Fruit fly (Drosophila melanogaster): ENCODE data around the gene Fdx2.

Fdx2 gene

DNA sequence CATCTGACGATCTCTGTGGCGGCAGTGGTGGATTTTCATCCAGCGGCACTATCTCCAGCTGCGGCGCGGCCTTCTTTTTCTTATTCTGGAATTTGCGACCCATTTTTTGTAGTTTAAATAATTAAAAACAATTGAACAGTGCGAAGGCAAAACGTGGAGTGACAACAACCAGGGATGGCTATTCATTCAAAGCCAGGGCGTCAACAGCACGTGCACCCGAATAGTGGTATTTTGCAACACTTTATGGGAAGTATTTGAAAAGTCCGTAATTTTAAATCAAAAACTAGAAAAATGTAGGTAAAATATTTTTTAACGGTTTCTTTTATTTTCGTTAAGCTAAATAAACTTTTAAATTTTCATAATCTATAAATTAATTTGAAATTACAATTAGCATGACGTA, 9.7 kb upstream of the Fdx2 start, which contains the start of gene CG11583 (continued):
- no peak for TF ChIP-seq CG12219 (GFP tag; optimal IDR thresholded peaks at IDR 0.05)
- TF ChIP-seq toy (GFP tag; IDR thresholded peaks at IDR 0.05): no peak
- peak; percentile 64 for TF ChIP-seq Xbp1 (GFP tag; optimal IDR thresholded peaks at IDR 0.05)
- no peak for TF ChIP-seq D19A (tag; optimal IDR thresholded peaks at IDR 0.05)
- TF ChIP-seq CG9932 (GFP tag; IDR thresholded peaks at IDR 0.05): peak; percentile 61
- no peak for TF ChIP-seq CG7372 (GFP tag; IDR thresholded peaks at IDR 0.05)
- TF ChIP-seq scrt (GFP tag; optimal IDR thresholded peaks at IDR 0.05): no peak
- TF ChIP-seq HLHmδ (GFP tag; optimal IDR thresholded peaks at IDR 0.05): no peak
- TF ChIP-seq h (optimal IDR thresholded peaks at IDR 0.05): no peak
- TF ChIP-seq hb (GFP tag; IDR thresholded peaks at IDR 0.05; ENCODE audit: partially characterized antibody): no peak
- TF ChIP-seq gce (GFP tag; IDR thresholded peaks at IDR 0.05): no peak
- peak; percentile 28 for TF ChIP-seq CG15601 (tag; optimal IDR thresholded peaks at IDR 0.05)
- no peak for TF ChIP-seq Hmx (GFP tag; optimal IDR thresholded peaks at IDR 0.05)
- TF ChIP-seq CG12236 (GFP tag; optimal IDR thresholded peaks at IDR 0.05): no peak
- TF ChIP-seq Hand (GFP tag; optimal IDR thresholded peaks at IDR 0.05): no peak
- TF ChIP-seq Adf1 (GFP tag; IDR thresholded peaks at IDR 0.05): no peak
- no peak for TF ChIP-seq Camta (GFP tag; optimal IDR thresholded peaks at IDR 0.05)
- TF ChIP-seq CG14965 (GFP tag; optimal IDR thresholded peaks at IDR 0.05; ENCODE audit: borderline replicate concordance): no peak
- no peak for TF ChIP-seq CG6854 (GFP tag; optimal IDR thresholded peaks at IDR 0.05)
- no peak for TF ChIP-seq CG2199 (GFP tag; IDR thresholded peaks at IDR 0.05)
- TF ChIP-seq CG32532 (GFP tag; IDR thresholded peaks at IDR 0.05): peak; percentile 66
- peak; percentile 61 for TF ChIP-seq CG4617 (GFP tag; optimal IDR thresholded peaks at IDR 0.05; ENCODE audit: borderline replicate concordance)
- TF ChIP-seq Kr (GFP tag; optimal IDR thresholded peaks at IDR 0.05): no peak
- TF ChIP-seq run (tag; optimal IDR thresholded peaks at IDR 0.05): no peak
- peak; percentile 31 for TF ChIP-seq bcd (GFP tag; optimal IDR thresholded peaks at IDR 0.05)
- TF ChIP-seq CG30403 (GFP tag; optimal IDR thresholded peaks at IDR 0.05): peak; percentile 32
- TF ChIP-seq phol (tag; optimal IDR thresholded peaks at IDR 0.05): peak; percentile 54
- TF ChIP-seq tin (GFP tag; optimal IDR thresholded peaks at IDR 0.05): peak; percentile 35
- TF ChIP-seq Taf1 (GFP tag; IDR thresholded peaks at IDR 0.05): no peak
- TF ChIP-seq ash1 (GFP tag; optimal IDR thresholded peaks at IDR 0.05): no peak
- TF ChIP-seq rib (GFP tag; IDR thresholded peaks at IDR 0.05): no peak
- TF ChIP-seq CG10462 (GFP tag; optimal IDR thresholded peaks at IDR 0.05): no peak
- TF ChIP-seq CG2889 (GFP tag; IDR thresholded peaks at IDR 0.05): no peak
- peak; percentile 14; the same call in 1 of the 2 replicates for TF ChIP-seq amos (GFP tag; IDR thresholded peaks at IDR 0.05; ENCODE audit: partially characterized antibody)
- peak; percentile 99 for TF ChIP-seq CG7928 (GFP tag; optimal IDR thresholded peaks at IDR 0.05)
- no peak for TF ChIP-seq eve (GFP tag; optimal IDR thresholded peaks at IDR 0.05)
- no peak for TF ChIP-seq CG18011 (GFP tag; optimal IDR thresholded peaks at IDR 0.05)
- peak; percentile 62 for TF ChIP-seq CG17186 (GFP tag; optimal IDR thresholded peaks at IDR 0.05)
- peak in 1 of 2 experiments; percentile 9 for TF ChIP-seq crp (GFP tag; optimal IDR thresholded peaks at IDR 0.05)
- no peak for TF ChIP-seq insv (GFP tag; optimal IDR thresholded peaks at IDR 0.05)
- TF ChIP-seq lmd (GFP tag; IDR thresholded peaks at IDR 0.05): no peak
- no peak for TF ChIP-seq CG9817 (tag; optimal IDR thresholded peaks at IDR 0.05)
- no peak for TF ChIP-seq CG4730 (GFP tag; IDR thresholded peaks at IDR 0.05)
- no peak for TF ChIP-seq CG7556 (GFP tag; optimal IDR thresholded peaks at IDR 0.05)
- no peak for TF ChIP-seq sima (GFP tag; optimal IDR thresholded peaks at IDR 0.05)
- TF ChIP-seq sqz (GFP tag; optimal IDR thresholded peaks at IDR 0.05): no peak
- TF ChIP-seq CG2129 (GFP tag; IDR thresholded peaks at IDR 0.05; ENCODE audit: partially characterized antibody): no peak
- no peak for TF ChIP-seq CG5953 (GFP tag; IDR thresholded peaks at IDR 0.05)
- TF ChIP-seq exex (tag; optimal IDR thresholded peaks at IDR 0.05): no peak
- no peak for TF ChIP-seq mld (GFP tag; IDR thresholded peaks at IDR 0.05; ENCODE audit: partially characterized antibody)
- no peak for TF ChIP-seq CG13894 (tag; optimal IDR thresholded peaks at IDR 0.05)
- no peak for TF ChIP-seq lilli (GFP tag; optimal IDR thresholded peaks at IDR 0.05)
